Worm (Caenorhabditis elegans): Measurements from ENCODE around the gene R166.3.

DNA sequence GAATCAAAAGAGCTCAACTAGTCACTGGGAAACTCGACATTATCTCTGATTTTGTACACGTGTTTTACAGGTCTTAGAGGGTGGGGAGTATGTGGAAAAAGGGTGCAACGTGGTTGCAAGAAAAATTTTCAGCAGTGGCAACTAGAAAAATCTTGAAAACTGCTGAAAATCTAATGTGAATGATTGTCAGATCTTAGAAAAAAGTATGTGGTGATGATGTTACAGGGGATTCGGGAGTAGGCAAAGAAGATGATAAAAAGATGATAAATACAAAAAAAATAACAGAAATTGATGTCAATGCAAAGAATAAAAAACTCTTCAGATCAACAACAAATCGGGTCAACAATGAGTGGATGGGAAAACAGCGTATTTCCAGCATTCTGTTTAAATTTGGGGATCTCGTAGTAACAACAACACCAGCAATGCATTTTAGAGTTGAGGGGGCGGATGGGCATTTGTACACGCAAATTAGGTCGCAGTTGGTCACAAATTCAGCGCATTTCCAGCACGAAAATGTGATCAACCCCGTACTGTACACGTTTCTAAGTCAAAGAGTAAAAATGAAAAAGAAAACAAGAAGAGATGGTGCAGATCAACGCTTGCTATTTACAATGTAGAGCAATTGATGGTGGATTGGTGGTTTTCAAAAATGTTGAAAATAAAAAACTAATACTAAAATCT lies 4.5 kb upstream of the R166.3 start:
- TF ChIP-seq ceh-36 (tag; optimal IDR thresholded peaks at IDR 0.05): no peak
- no peak for TF ChIP-seq ceh-13 (GFP tag; optimal IDR thresholded peaks at IDR 0.05)
- no peak for TF ChIP-seq F13C5.2 (tag; optimal IDR thresholded peaks at IDR 0.05)
- TF ChIP-seq tra-4 (tag; optimal IDR thresholded peaks at IDR 0.05): no peak
- TF ChIP-seq hmbx-1 (tag; optimal IDR thresholded peaks at IDR 0.05): no peak
- TF ChIP-seq B0310.2 (tag; optimal IDR thresholded peaks at IDR 0.05): no peak
- no peak for TF ChIP-seq ama-1 (optimal IDR thresholded peaks at IDR 0.05)
- TF ChIP-seq sea-1 (GFP tag; conservative IDR thresholded peaks at IDR 0.05): no peak
- TF ChIP-seq aly-1 (tag; optimal IDR thresholded peaks at IDR 0.05): no peak
